Worm (Caenorhabditis elegans): ENCODE results near the gene swd-2.1.

Gene swd-2.1

ce11 chrIV:7800338-7800737, 24.5 kb downstream of the swd-2.1 start (continued):
- no peak for TF ChIP-seq K11D2.4 (GFP tag; IDR thresholded peaks at IDR 0.05)
- no peak for TF ChIP-seq rec-8 (tag; optimal IDR thresholded peaks at IDR 0.05)
- no peak for TF ChIP-seq nhr-120 (GFP tag; IDR thresholded peaks at IDR 0.05)
- TF ChIP-seq madf-10 (tag; optimal IDR thresholded peaks at IDR 0.05), result no peak
- no peak for TF ChIP-seq nfya-1 (tag; optimal IDR thresholded peaks at IDR 0.05; ENCODE audit: borderline replicate concordance, insufficient read depth)
- peak; percentile 20 for TF ChIP-seq T26A5.8 (tag; optimal IDR thresholded peaks at IDR 0.05)
- no peak for TF ChIP-seq cebp-2 (GFP tag; IDR thresholded peaks at IDR 0.05)

ce11 chrIV:7803250-7803649, 27.4 kb downstream of the swd-2.1 start, which contains the start of gene C33H5.16:
C33H5.16 (minus strand) TSS chrIV:7803350.
- no peak for TF ChIP-seq ztf-28 (GFP tag; IDR thresholded peaks at IDR 0.05)
- TF ChIP-seq snpc-4 (GFP tag; optimal IDR thresholded peaks at IDR 0.05), result no peak
- TF ChIP-seq snpc-4 (tag; optimal IDR thresholded peaks at IDR 0.05), result no peak
- TF ChIP-seq Y53F4B.3 (GFP tag; IDR thresholded peaks at IDR 0.05), result no peak
- no peak for TF ChIP-seq nhr-120 (GFP tag; IDR thresholded peaks at IDR 0.05)
- no peak for TF ChIP-seq egl-44 (GFP tag; IDR thresholded peaks at IDR 0.05)
- no peak for TF ChIP-seq ets-4 (GFP tag; optimal IDR thresholded peaks at IDR 0.05)
- TF ChIP-seq madf-3 (GFP tag; IDR thresholded peaks at IDR 0.05), result no peak
- TF ChIP-seq F23B12.7 (tag; optimal IDR thresholded peaks at IDR 0.05; ENCODE audit: insufficient read depth), result no peak
- no peak for TF ChIP-seq B0261.1 (tag; optimal IDR thresholded peaks at IDR 0.05)
- no peak for TF ChIP-seq ceh-100 (GFP tag; IDR thresholded peaks at IDR 0.05)
- TF ChIP-seq B0019.2 (GFP tag; conservative IDR thresholded peaks at IDR 0.05), result no peak
- no peak for TF ChIP-seq dpff-1 (tag; optimal IDR thresholded peaks at IDR 0.05)
- no peak for TF ChIP-seq ama-1 (optimal IDR thresholded peaks at IDR 0.05)
- TF ChIP-seq ama-1 (GFP tag; optimal IDR thresholded peaks at IDR 0.05), result no peak

ce11 chrIV:7804740-7805139, 28.9 kb downstream of the swd-2.1 start, which contains the start of gene C33H5.2:
C33H5.2 (plus strand) TSS chrIV:7805040.
- no peak for TF ChIP-seq akir-1 (GFP tag; optimal IDR thresholded peaks at IDR 0.05)
- TF ChIP-seq ama-1 (optimal IDR thresholded peaks at IDR 0.05), result no peak
- no peak for TF ChIP-seq ama-1 (GFP tag; optimal IDR thresholded peaks at IDR 0.05)
- no peak for TF ChIP-seq hrde-1 (tag; optimal IDR thresholded peaks at IDR 0.05; ENCODE audit: borderline replicate concordance)
- TF ChIP-seq gei-17 (GFP tag; optimal IDR thresholded peaks at IDR 0.05), result no peak
- no peak for TF ChIP-seq ztf-6 (GFP tag; IDR thresholded peaks at IDR 0.05)
- TF ChIP-seq snpc-1.1 (tag; optimal IDR thresholded peaks at IDR 0.05; ENCODE audit: insufficient read depth), result no peak
- TF ChIP-seq hlh-12 (tag; optimal IDR thresholded peaks at IDR 0.05), result no peak
- TF ChIP-seq F52B5.7 (tag; optimal IDR thresholded peaks at IDR 0.05), result no peak
- TF ChIP-seq lin-26 (GFP tag; IDR thresholded peaks at IDR 0.05), result no peak
- no peak for TF ChIP-seq T07F8.4 (tag; optimal IDR thresholded peaks at IDR 0.05)
- no peak for TF ChIP-seq Y79H2A.3 (GFP tag; conservative IDR thresholded peaks at IDR 0.05)
- no peak for TF ChIP-seq mxl-1 (tag; optimal IDR thresholded peaks at IDR 0.05)
- TF ChIP-seq tbx-9 (tag; optimal IDR thresholded peaks at IDR 0.05; ENCODE audit: borderline replicate concordance), result no peak
- TF ChIP-seq attf-5 (GFP tag; optimal IDR thresholded peaks at IDR 0.05), result no peak
- TF ChIP-seq hmg-20 (GFP tag; IDR thresholded peaks at IDR 0.05), result no peak
- TF ChIP-seq bed-2 (GFP tag; IDR thresholded peaks at IDR 0.05), result no peak
- no peak for TF ChIP-seq lin-35 (GFP tag; optimal IDR thresholded peaks at IDR 0.05)
- no peak for TF ChIP-seq F33H1.4 (GFP tag; IDR thresholded peaks at IDR 0.05)
